Fruit fly (Drosophila melanogaster): ENCODE results near the gene CG13409.

DNA sequence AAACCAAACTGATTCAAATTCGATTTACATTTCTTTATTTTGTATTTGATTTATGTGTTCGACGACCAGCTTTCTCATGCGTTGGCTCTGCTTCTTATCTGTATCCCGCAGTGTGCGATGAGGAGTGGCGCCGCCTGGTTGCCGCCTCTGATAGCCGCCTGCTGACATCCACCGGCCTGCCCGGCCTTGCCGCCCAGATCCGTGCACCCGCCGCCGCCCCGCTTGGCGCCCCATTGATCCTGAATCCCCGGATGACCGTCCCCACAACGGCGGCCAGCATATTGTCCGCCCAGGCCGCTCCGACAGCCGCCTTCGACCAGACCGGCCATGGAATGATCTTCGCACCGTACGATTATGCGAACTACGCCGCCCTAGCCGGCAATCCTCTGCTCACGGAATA lies 39.9 kb upstream of the CG13409 start:
- TF ChIP-seq CG34406 (GFP tag; optimal IDR thresholded peaks at IDR 0.05) (no peak), Eip93F (GFP tag; optimal IDR thresholded peaks at IDR 0.05) (no peak), vri (GFP tag; optimal IDR thresholded peaks at IDR 0.05) (no peak), CG6276 (GFP tag; optimal IDR thresholded peaks at IDR 0.05) (no peak), CG15336 (GFP tag; IDR thresholded peaks at IDR 0.05) (no peak), Hr39 (GFP tag; optimal IDR thresholded peaks at IDR 0.05) (no peak), Sox102F (GFP tag; optimal IDR thresholded peaks at IDR 0.05) (no peak)

All from whole organism, prepupa.